Worm (Caenorhabditis elegans): Measurements from ENCODE around the gene F53A2.9.
A peak's percentile ranks its signal among the peaks of the same experiment; 100 is the strongest.

F53A2.9 gene

ce11 chrIII:13313788-13314187 is 45.4 kb downstream of the F53A2.9 start, which contains the start of gene Y43F4B.10 (continued):
- TF ChIP-seq mxl-2 (GFP tag; conservative IDR thresholded peaks at IDR 0.05) (no peak), attf-4 (tag; optimal IDR thresholded peaks at IDR 0.05) (no peak), cey-2 (tag; optimal IDR thresholded peaks at IDR 0.05; ENCODE audit: borderline replicate concordance, insufficient read depth) (no peak), nhr-28 (tag; optimal IDR thresholded peaks at IDR 0.05) (peak; percentile 11), daf-12 (tag; optimal IDR thresholded peaks at IDR 0.05) (no peak), hlh-30 (tag; optimal IDR thresholded peaks at IDR 0.05; ENCODE audit: insufficient read depth) (peak; percentile 27), lim-7 (GFP tag; IDR thresholded peaks at IDR 0.05) (no peak), nhr-10 (tag; optimal IDR thresholded peaks at IDR 0.05) (no peak), mep-1 (tag; optimal IDR thresholded peaks at IDR 0.05) (peak; percentile 7), egl-27 (tag; optimal IDR thresholded peaks at IDR 0.05) (no peak), ztf-11 (tag; optimal IDR thresholded peaks at IDR 0.05) (no peak), snpc-4 (tag; optimal IDR thresholded peaks at IDR 0.05) (no peak), daf-16 (GFP tag; optimal IDR thresholded peaks at IDR 0.05) (no peak), daf-16 (tag; optimal IDR thresholded peaks at IDR 0.05) (no peak), ceh-44 (GFP tag; IDR thresholded peaks at IDR 0.05) (no peak), madf-5 (GFP tag; IDR thresholded peaks at IDR 0.05) (no peak), ceh-32 (tag; optimal IDR thresholded peaks at IDR 0.05; ENCODE audit: poor library complexity) (no peak), lsy-2 (tag; optimal IDR thresholded peaks at IDR 0.05) (peak in 1 of 2 experiments; percentile 55)

- peak; percentile 69 for TF ChIP-seq hlh-30 (tag; optimal IDR thresholded peaks at IDR 0.05; ENCODE audit: insufficient read depth)
- no peak for TF ChIP-seq Y75B8A.6 (GFP tag; IDR thresholded peaks at IDR 0.05)
- TF ChIP-seq ceh-82 (tag; optimal IDR thresholded peaks at IDR 0.05): no peak
- peak; percentile 40 for TF ChIP-seq nhr-28 (tag; optimal IDR thresholded peaks at IDR 0.05)
- TF ChIP-seq lsy-2 (tag; optimal IDR thresholded peaks at IDR 0.05): peak in 1 of 2 experiments; percentile 30
- TF ChIP-seq daf-16 (GFP tag; optimal IDR thresholded peaks at IDR 0.05): no peak
- TF ChIP-seq daf-16 (tag; optimal IDR thresholded peaks at IDR 0.05): peak; percentile 83
- peak; percentile 67 for TF ChIP-seq nhr-77 (tag; optimal IDR thresholded peaks at IDR 0.05)
- TF ChIP-seq dve-1 (tag; optimal IDR thresholded peaks at IDR 0.05; ENCODE audit: insufficient read depth): peak; percentile 66
- peak; percentile 6 for TF ChIP-seq mep-1 (tag; optimal IDR thresholded peaks at IDR 0.05)
Measured at ce11 chrIII:13310552-13310951, 48.6 kb downstream of the F53A2.9 start.

ce11 chrIII:13307107-13307506 is 52.0 kb downstream of the F53A2.9 start, which contains the start of the genes klp-19 and slc-36.1:
klp-19 (minus strand) TSS chrIII:13307259.
slc-36.1 (plus strand) TSS chrIII:13307502.
- peak; percentile 26 for TF ChIP-seq rbr-2 (tag; optimal IDR thresholded peaks at IDR 0.05)
- no peak for TF ChIP-seq ceh-62 (tag; optimal IDR thresholded peaks at IDR 0.05)
- 0 out of 2 replicates have a peak, but pooled peaks have one; percentile 32 for TF ChIP-seq arid-1 (GFP tag; conservative IDR thresholded peaks at IDR 0.05)
- TF ChIP-seq jun-1 (tag; optimal IDR thresholded peaks at IDR 0.05): no peak
- TF ChIP-seq mxl-2 (GFP tag; conservative IDR thresholded peaks at IDR 0.05): no peak
- no peak for TF ChIP-seq T26A8.4 (GFP tag; IDR thresholded peaks at IDR 0.05)
- no peak for TF ChIP-seq ama-1 (optimal IDR thresholded peaks at IDR 0.05)
- TF ChIP-seq attf-4 (tag; optimal IDR thresholded peaks at IDR 0.05): no peak
- no peak for TF ChIP-seq madf-5 (GFP tag; IDR thresholded peaks at IDR 0.05)
- no peak for TF ChIP-seq aly-2 (tag; optimal IDR thresholded peaks at IDR 0.05)
- 0 out of 2 replicates have a peak, but pooled peaks have one; percentile 35 for TF ChIP-seq hmg-1.1 (GFP tag; IDR thresholded peaks at IDR 0.05)
- TF ChIP-seq zag-1 (tag; optimal IDR thresholded peaks at IDR 0.05): no peak
- TF ChIP-seq mxl-3 (GFP tag; optimal IDR thresholded peaks at IDR 0.05): no peak
- TF ChIP-seq dmd-9 (GFP tag; IDR thresholded peaks at IDR 0.05): no peak
- TF ChIP-seq dve-1 (tag; optimal IDR thresholded peaks at IDR 0.05; ENCODE audit: insufficient read depth): peak; percentile 20
- TF ChIP-seq aha-1 (tag): peak; percentile 17
- TF ChIP-seq nhr-237 (tag; optimal IDR thresholded peaks at IDR 0.05): no peak
- no peak for TF ChIP-seq daf-8 (GFP tag; IDR thresholded peaks at IDR 0.05)
- no peak for TF ChIP-seq unc-39 (tag; optimal IDR thresholded peaks at IDR 0.05)
- peak; percentile 8 for TF ChIP-seq mep-1 (tag; optimal IDR thresholded peaks at IDR 0.05)
- no peak for TF ChIP-seq lin-13 (GFP tag; optimal IDR thresholded peaks at IDR 0.05)
- no peak for TF ChIP-seq saeg-2 (GFP tag; IDR thresholded peaks at IDR 0.05)
- no peak for TF ChIP-seq hlh-11 (tag; optimal IDR thresholded peaks at IDR 0.05)
- TF ChIP-seq zfp-2 (tag; optimal IDR thresholded peaks at IDR 0.05): no peak
- no peak for TF ChIP-seq ceh-82 (tag; optimal IDR thresholded peaks at IDR 0.05)
- no peak for TF ChIP-seq F26F4.8 (GFP tag; conservative IDR thresholded peaks at IDR 0.05)
- no peak for TF ChIP-seq lin-15B (tag; optimal IDR thresholded peaks at IDR 0.05)
- TF ChIP-seq daf-19 (GFP tag; conservative IDR thresholded peaks at IDR 0.05): no peak
- no peak for TF ChIP-seq hlh-30 (tag; optimal IDR thresholded peaks at IDR 0.05; ENCODE audit: insufficient read depth)
- TF ChIP-seq ces-1 (GFP tag; optimal IDR thresholded peaks at IDR 0.05): no peak
- TF ChIP-seq dmd-8 (GFP tag; IDR thresholded peaks at IDR 0.05): no peak
- TF ChIP-seq spr-3 (GFP tag; optimal IDR thresholded peaks at IDR 0.05): no peak
- no peak for TF ChIP-seq snpc-4 (tag; optimal IDR thresholded peaks at IDR 0.05)
- TF ChIP-seq nhr-11 (tag; optimal IDR thresholded peaks at IDR 0.05): no peak
